Worm (Caenorhabditis elegans): ENCODE results near the gene ida-1.

Gene ida-1

DNA sequence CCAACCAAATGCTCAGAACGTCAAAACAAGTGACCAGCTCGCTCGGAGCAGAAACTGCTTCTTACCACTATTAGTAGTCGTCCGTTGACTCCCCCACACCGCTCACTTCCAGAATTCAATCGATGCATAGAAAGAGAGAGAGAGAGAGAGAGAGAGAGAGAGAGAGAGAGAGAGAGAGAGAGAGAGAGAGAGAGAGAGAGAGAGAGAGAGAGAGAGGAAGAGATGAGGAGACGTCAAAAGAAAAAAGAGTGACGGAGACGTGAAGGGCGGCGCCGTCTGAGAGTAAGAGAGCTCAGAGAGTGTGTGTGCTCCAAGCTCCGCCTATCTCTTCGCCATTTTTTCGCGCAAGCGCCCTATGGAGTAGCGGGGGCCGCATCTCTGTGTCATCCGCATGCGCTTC is at the start of gene ida-1:
Gene ida-1 (plus strand): TSS at position 336 of the 400 bp plus-strand sequence.
- TF ChIP-seq hmg-11 (tag; optimal IDR thresholded peaks at IDR 0.05): peak; percentile 21
- TF ChIP-seq ama-1 (optimal IDR thresholded peaks at IDR 0.05): peak; percentile 21
- peak; percentile 70 for TF ChIP-seq ceh-28 (tag; optimal IDR thresholded peaks at IDR 0.05)
- no peak for TF ChIP-seq eor-1 (tag; optimal IDR thresholded peaks at IDR 0.05)
- TF ChIP-seq nhr-25 (tag; optimal IDR thresholded peaks at IDR 0.05): no peak
- peak; percentile 25 for TF ChIP-seq ceh-82 (tag; optimal IDR thresholded peaks at IDR 0.05)
- TF ChIP-seq nfya-1 (tag; optimal IDR thresholded peaks at IDR 0.05; ENCODE audit: insufficient read depth): peak; percentile 80
- TF ChIP-seq mml-1 (tag; optimal IDR thresholded peaks at IDR 0.05): no peak
- TF ChIP-seq fkh-10 (GFP tag; optimal IDR thresholded peaks at IDR 0.05): peak; percentile 65
- TF ChIP-seq lin-39 (tag; optimal IDR thresholded peaks at IDR 0.05): peak; percentile 29

DNA sequence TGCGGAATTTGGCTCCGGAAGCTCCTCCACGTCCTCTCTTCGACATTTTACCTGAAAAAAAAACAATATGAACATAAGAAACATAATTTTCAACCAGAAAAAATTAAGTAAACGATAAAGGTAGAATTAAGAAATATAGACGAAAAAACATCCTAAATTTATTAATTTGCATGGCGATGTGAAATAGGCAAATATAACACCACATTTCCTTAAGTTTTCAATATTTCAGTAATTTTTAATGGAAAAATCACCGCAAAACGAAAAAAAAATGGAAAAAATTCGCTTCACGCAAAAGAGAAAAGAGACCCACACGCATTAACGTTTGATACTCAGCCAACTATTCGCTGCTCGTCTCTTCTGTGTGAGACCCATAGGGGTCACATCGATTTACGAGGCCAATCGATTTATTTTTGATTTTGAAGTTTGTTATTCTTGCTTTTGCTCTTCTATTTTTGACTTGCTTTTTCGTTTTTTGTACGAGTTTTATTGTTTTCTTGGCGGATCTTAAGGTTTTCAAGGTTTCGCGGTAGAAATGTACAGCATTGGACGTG is 49.2 kb upstream of the ida-1 start, which contains the start of gene rpl-23:
Gene rpl-23 (minus strand): TSS at position 51 of the 551 bp plus-strand sequence.
- peak; percentile 48 for TF ChIP-seq elt-1 (tag; optimal IDR thresholded peaks at IDR 0.05)
- TF ChIP-seq nhr-12 (tag; optimal IDR thresholded peaks at IDR 0.05): no peak
- peak; percentile 3 for TF ChIP-seq ZK546.5 (tag; optimal IDR thresholded peaks at IDR 0.05)
- TF ChIP-seq nfya-1 (tag; optimal IDR thresholded peaks at IDR 0.05; ENCODE audit: insufficient read depth): peak; percentile 96
- TF ChIP-seq ama-1 (optimal IDR thresholded peaks at IDR 0.05): peak; percentile 36
- peak; percentile 91 for TF ChIP-seq pqm-1 (tag; optimal IDR thresholded peaks at IDR 0.05)
- TF ChIP-seq mml-1 (tag; optimal IDR thresholded peaks at IDR 0.05): no peak
- TF ChIP-seq ceh-16 (tag; optimal IDR thresholded peaks at IDR 0.05): peak; percentile 65
- TF ChIP-seq nhr-43 (tag; optimal IDR thresholded peaks at IDR 0.05; ENCODE audit: poor library complexity, severe bottlenecking): peak; percentile 58
- TF ChIP-seq nhr-76 (tag; optimal IDR thresholded peaks at IDR 0.05): no peak
- TF ChIP-seq ztf-4 (tag; optimal IDR thresholded peaks at IDR 0.05): no peak
- TF ChIP-seq nhr-23 (tag; optimal IDR thresholded peaks at IDR 0.05): peak; percentile 99
- no peak for TF ChIP-seq daf-12 (tag; optimal IDR thresholded peaks at IDR 0.05)
- no peak for TF ChIP-seq sea-2 (GFP tag; optimal IDR thresholded peaks at IDR 0.05)
- peak; percentile 96 for TF ChIP-seq ceh-28 (tag; optimal IDR thresholded peaks at IDR 0.05)
- no peak for TF ChIP-seq aly-2 (tag; optimal IDR thresholded peaks at IDR 0.05)
- peak; percentile 99 for TF ChIP-seq pha-4 (tag; optimal IDR thresholded peaks at IDR 0.05)
- peak; percentile 56 for TF ChIP-seq ceh-82 (tag; optimal IDR thresholded peaks at IDR 0.05)
- no peak for TF ChIP-seq unc-62 (GFP tag; optimal IDR thresholded peaks at IDR 0.05)
- TF ChIP-seq zag-1 (tag; optimal IDR thresholded peaks at IDR 0.05): peak; percentile 7
- no peak for TF ChIP-seq fkh-2 (tag; optimal IDR thresholded peaks at IDR 0.05)
- peak; percentile 73 for TF ChIP-seq jun-1 (tag; optimal IDR thresholded peaks at IDR 0.05)
- TF ChIP-seq fkh-10 (GFP tag; optimal IDR thresholded peaks at IDR 0.05): peak; percentile 81
- TF ChIP-seq skn-1 (tag; optimal IDR thresholded peaks at IDR 0.05): peak; percentile 85
- TF ChIP-seq unc-39 (tag; optimal IDR thresholded peaks at IDR 0.05): no peak
- no peak for TF ChIP-seq eor-1 (tag; optimal IDR thresholded peaks at IDR 0.05)
- TF ChIP-seq lin-39 (tag; optimal IDR thresholded peaks at IDR 0.05): peak; percentile 98
- TF ChIP-seq ztf-11 (tag; optimal IDR thresholded peaks at IDR 0.05): no peak
- peak; percentile 80 for TF ChIP-seq nhr-11 (tag; optimal IDR thresholded peaks at IDR 0.05)
- TF ChIP-seq hmg-11 (tag; optimal IDR thresholded peaks at IDR 0.05): peak; percentile 77
- peak; percentile 23 for TF ChIP-seq egl-27 (tag; optimal IDR thresholded peaks at IDR 0.05)
- TF ChIP-seq elt-2 (tag; optimal IDR thresholded peaks at IDR 0.05): peak; percentile 55
- TF ChIP-seq fos-1 (tag; optimal IDR thresholded peaks at IDR 0.05): peak; percentile 48
- peak; percentile 97 for TF ChIP-seq egl-5 (tag; optimal IDR thresholded peaks at IDR 0.05)
- peak; percentile 32 for TF ChIP-seq nhr-77 (tag; optimal IDR thresholded peaks at IDR 0.05)
- TF ChIP-seq mdl-1 (tag; optimal IDR thresholded peaks at IDR 0.05): no peak
- peak; percentile 70 for TF ChIP-seq lsy-12 (tag; optimal IDR thresholded peaks at IDR 0.05)
- no peak for TF ChIP-seq nhr-28 (tag; optimal IDR thresholded peaks at IDR 0.05)
- no peak for TF ChIP-seq nhr-67 (tag; optimal IDR thresholded peaks at IDR 0.05)
- peak; percentile 93 for TF ChIP-seq lin-15B (tag; optimal IDR thresholded peaks at IDR 0.05)
- peak; percentile 17 for TF ChIP-seq tbx-2 (tag; optimal IDR thresholded peaks at IDR 0.05)
- TF ChIP-seq snpc-4 (tag; optimal IDR thresholded peaks at IDR 0.05): peak; percentile 84
- peak; percentile 99 for TF ChIP-seq R02D3.7 (tag; optimal IDR thresholded peaks at IDR 0.05)
- no peak for TF ChIP-seq nhr-237 (tag; optimal IDR thresholded peaks at IDR 0.05)
- no peak for TF ChIP-seq elt-3 (tag; optimal IDR thresholded peaks at IDR 0.05)
- no peak for TF ChIP-seq ceh-9 (tag; optimal IDR thresholded peaks at IDR 0.05)
- TF ChIP-seq nhr-25 (tag; optimal IDR thresholded peaks at IDR 0.05): peak; percentile 97

All from whole organism, L3 larva.